Worm (Caenorhabditis elegans): ENCODE results near the gene F19B6.1.

ce11 chrIV:12366571-12366970 lies 30.7 kb upstream of the F19B6.1 start:
- TF ChIP-seq nfya-1 (tag; optimal IDR thresholded peaks at IDR 0.05), result no peak
- no peak for TF ChIP-seq pax-1 (tag; optimal IDR thresholded peaks at IDR 0.05)
- no peak for TF ChIP-seq nhr-232 (tag; optimal IDR thresholded peaks at IDR 0.05)
- TF ChIP-seq sox-2 (GFP tag; IDR thresholded peaks at IDR 0.05), result no peak
- TF ChIP-seq fax-1 (tag; optimal IDR thresholded peaks at IDR 0.05), result no peak
- TF ChIP-seq elt-2 (tag; optimal IDR thresholded peaks at IDR 0.05), result no peak
- TF ChIP-seq fkh-10 (GFP tag; optimal IDR thresholded peaks at IDR 0.05), result no peak
- TF ChIP-seq lin-11 (tag; optimal IDR thresholded peaks at IDR 0.05), result no peak
- no peak for TF ChIP-seq unc-86 (tag; optimal IDR thresholded peaks at IDR 0.05)
- TF ChIP-seq ceh-9 (tag; optimal IDR thresholded peaks at IDR 0.05), result no peak
- no peak for TF ChIP-seq syd-9 (tag; optimal IDR thresholded peaks at IDR 0.05)
- TF ChIP-seq sox-4 (tag; optimal IDR thresholded peaks at IDR 0.05), result no peak
